Fruit fly (Drosophila melanogaster): ENCODE data around the gene pzg.

The pzg gene

DNA sequence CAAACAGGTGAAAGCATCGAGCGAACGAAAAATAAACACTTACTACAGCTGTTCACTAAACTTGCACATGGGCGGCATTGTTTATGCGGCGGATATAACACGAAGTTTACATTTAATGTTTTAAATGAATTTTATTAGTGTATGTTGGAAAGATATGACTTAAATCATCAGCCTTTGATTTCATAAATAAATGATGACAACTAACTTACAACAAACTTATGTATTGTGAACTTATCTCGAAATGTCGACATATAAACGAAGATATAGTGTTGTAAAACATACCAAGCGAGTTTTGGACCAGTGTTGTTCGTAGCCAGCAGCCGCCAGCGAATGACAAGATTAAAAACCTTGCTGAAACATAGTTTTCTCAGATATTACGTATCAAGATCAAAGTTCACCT, 18.5 kb downstream of the pzg start, which contains the start of the genes CG11309 and CG7632 (continued):
- TF ChIP-seq CG31365 (tag; optimal IDR thresholded peaks at IDR 0.05) (peak; percentile 96), pros (GFP tag; optimal IDR thresholded peaks at IDR 0.05) (peak; percentile 97), CG32772 (GFP tag; IDR thresholded peaks at IDR 0.05) (peak; percentile 93), Gug (GFP tag; IDR thresholded peaks at IDR 0.05) (peak; percentile 72; the same call in 3 of the 4 replicates), CG17359 (tag; optimal IDR thresholded peaks at IDR 0.05) (peak; percentile 99), CG4854 (GFP tag; optimal IDR thresholded peaks at IDR 0.05) (peak; percentile 99), CG1832 (GFP tag; optimal IDR thresholded peaks at IDR 0.05) (no peak), zen (tag; optimal IDR thresholded peaks at IDR 0.05) (peak; percentile 100), Mad (GFP tag; optimal IDR thresholded peaks at IDR 0.05) (peak; percentile 98), Doc3 (GFP tag; IDR thresholded peaks at IDR 0.05; ENCODE audit: partially characterized antibody) (no peak), CG10209 (GFP tag; optimal IDR thresholded peaks at IDR 0.05) (peak; percentile 99), MBD-R2 (GFP tag; IDR thresholded peaks at IDR 0.05) (peak; percentile 98), lmd (GFP tag; IDR thresholded peaks at IDR 0.05) (peak; percentile 96), Dp (GFP tag; optimal IDR thresholded peaks at IDR 0.05) (peak; percentile 59), CG17829 (tag; optimal IDR thresholded peaks at IDR 0.05) (peak; percentile 100), trem (tag; optimal IDR thresholded peaks at IDR 0.05) (peak; percentile 98), CG15514 (GFP tag; optimal IDR thresholded peaks at IDR 0.05) (peak; percentile 96), CG15269 (tag; optimal IDR thresholded peaks at IDR 0.05) (peak; percentile 99), fd102C (GFP tag; optimal IDR thresholded peaks at IDR 0.05) (peak; percentile 98), sd (tag; optimal IDR thresholded peaks at IDR 0.05) (peak; percentile 96), NFAT (GFP tag; IDR thresholded peaks at IDR 0.05) (peak; percentile 97), grau (tag; optimal IDR thresholded peaks at IDR 0.05) (peak; percentile 99), tio (GFP tag; optimal IDR thresholded peaks at IDR 0.05) (peak; percentile 94), lov (optimal IDR thresholded peaks at IDR 0.05) (no peak), lov (GFP tag; IDR thresholded peaks at IDR 0.05) (peak; percentile 99), CG11093 (GFP tag; IDR thresholded peaks at IDR 0.05) (peak; percentile 91), her (GFP tag; optimal IDR thresholded peaks at IDR 0.05) (peak; percentile 97), CG30431 (GFP tag; optimal IDR thresholded peaks at IDR 0.05) (peak; percentile 94), psq (GFP tag; optimal IDR thresholded peaks at IDR 0.05) (peak; percentile 93), CG15601 (tag; optimal IDR thresholded peaks at IDR 0.05) (peak; percentile 99), jumu (GFP tag; optimal IDR thresholded peaks at IDR 0.05) (peak; percentile 97), zfh2 (GFP tag; optimal IDR thresholded peaks at IDR 0.05) (peak; percentile 97), crp (GFP tag; optimal IDR thresholded peaks at IDR 0.05) (peak; percentile 58 to 88), CG3281 (GFP tag; optimal IDR thresholded peaks at IDR 0.05) (peak; percentile 100), CG13123 (GFP tag; optimal IDR thresholded peaks at IDR 0.05) (peak; percentile 97), CG13424 (tag; optimal IDR thresholded peaks at IDR 0.05) (peak; percentile 100), disco-r (GFP tag; optimal IDR thresholded peaks at IDR 0.05) (peak; percentile 97), Abd-B (GFP tag; optimal IDR thresholded peaks at IDR 0.05) (peak; percentile 96), Ssrp (tag; optimal IDR thresholded peaks at IDR 0.05) (peak; percentile 99), gt (GFP tag; IDR thresholded peaks at IDR 0.05) (peak; percentile 94), E2f1 (GFP tag; IDR thresholded peaks at IDR 0.05) (peak; percentile 97), Adf1 (GFP tag; IDR thresholded peaks at IDR 0.05) (peak; percentile 83), dan (GFP tag; IDR thresholded peaks at IDR 0.05) (peak; percentile 40; the same call in 1 of the 2 replicates), CG12391 (tag; optimal IDR thresholded peaks at IDR 0.05) (peak; percentile 100), CG11560 (tag; IDR thresholded peaks at IDR 0.05) (peak; percentile 66), CG6654 (GFP tag; optimal IDR thresholded peaks at IDR 0.05) (peak; percentile 94), HLH4C (GFP tag; IDR thresholded peaks at IDR 0.05; ENCODE audit: partially characterized antibody) (no peak), wek (GFP tag; optimal IDR thresholded peaks at IDR 0.05) (peak; percentile 98), CG17186 (GFP tag; optimal IDR thresholded peaks at IDR 0.05) (peak; percentile 96), Side (GFP tag; optimal IDR thresholded peaks at IDR 0.05) (peak; percentile 99)

Measured in whole organism, embryonic.